Fruit fly (Drosophila melanogaster) whole organism, embryonic: Measurements from ENCODE around the gene CG43389.

ENCODE experiments used
- Abd-B ChIP-seq: fragments of 200-800 bp; sonication (Bioruptor generic); optimal IDR thresholded peaks from 2 replicates; lab custom pipeline; 2018; ENCODE audit warnings: missing biosample characterization, mild to moderate bottlenecking, missing genetic modification characterization, moderate library complexity
- B-H2 ChIP-seq: fragments of 200-800 bp; sonication (Bioruptor generic); optimal IDR thresholded peaks from 2 replicates; lab custom pipeline; 2018; ENCODE audit warnings: missing biosample characterization, mild to moderate bottlenecking, missing genetic modification characterization
- CG10321 ChIP-seq: fragments of 200-800 bp; sonication (Bioruptor generic); IDR thresholded peaks from 2 replicates; pipeline ENCODE4 v1.3.6; 2022; ENCODE audit warnings: missing biosample characterization, missing genetic modification characterization
- CG10431 ChIP-seq: fragments of 200-800 bp; sonication (Bioruptor generic); optimal IDR thresholded peaks from 3 replicates; lab custom pipeline; 2018; ENCODE audit warnings: missing biosample characterization, mild to moderate bottlenecking, missing genetic modification characterization
- CG10543 ChIP-seq: fragments of 200-800 bp; sonication (Bioruptor generic); optimal IDR thresholded peaks from 3 replicates; lab custom pipeline; 2017; ENCODE audit warnings: missing biosample characterization, mild to moderate bottlenecking, missing genetic modification characterization, moderate library complexity
- CG13287 ChIP-seq: fragments of 200-800 bp; sonication (Bioruptor generic); IDR thresholded peaks from 2 replicates; pipeline ENCODE4 v1.3.6; 2022; ENCODE audit warnings: missing biosample characterization, missing genetic modification characterization; ENCODE audit not compliant: partially characterized antibody
- CG18476 ChIP-seq: fragments of 200-800 bp; sonication (Bioruptor generic); optimal IDR thresholded peaks from 2 replicates; lab custom pipeline; 2016; ENCODE audit warnings: missing biosample characterization, mild to moderate bottlenecking, missing genetic modification characterization
- CG18764 ChIP-seq: fragments of 200-800 bp; sonication (Bioruptor generic); optimal IDR thresholded peaks from 3 replicates; lab custom pipeline; 2016; ENCODE audit warnings: missing biosample characterization, missing genetic modification characterization
- CG2116 ChIP-seq: fragments of 200-800 bp; sonication (Bioruptor generic); optimal IDR thresholded peaks from 3 replicates; lab custom pipeline; 2018; ENCODE audit warnings: missing biosample characterization, mild to moderate bottlenecking, missing genetic modification characterization
- CG31441 ChIP-seq: fragments of 200-800 bp; sonication (Bioruptor generic); IDR thresholded peaks from 2 replicates; pipeline ENCODE4 v1.3.6; 2022; ENCODE audit warnings: missing biosample characterization, missing genetic modification characterization
- CG3163 ChIP-seq: fragments of 200-800 bp; sonication (Bioruptor generic); optimal IDR thresholded peaks from 3 replicates; lab custom pipeline; 2016; ENCODE audit warnings: missing biosample characterization, missing genetic modification characterization
- CG34224 ChIP-seq: fragments of 200-800 bp; sonication (Bioruptor generic); IDR thresholded peaks from 3 replicates; pipeline ENCODE4 v1.3.6; 2022; ENCODE audit warnings: missing biosample characterization, missing genetic modification characterization; ENCODE audit not compliant: partially characterized antibody
- CG4854 ChIP-seq: fragments of 200-800 bp; sonication (Bioruptor generic); optimal IDR thresholded peaks from 2 replicates; lab custom pipeline; 2016; ENCODE audit warnings: missing biosample characterization, missing genetic modification characterization, inconsistent platforms
- CG7786 ChIP-seq: fragments of 200-800 bp; sonication (Bioruptor generic); optimal IDR thresholded peaks from 2 replicates; lab custom pipeline; 2016; ENCODE audit warnings: missing biosample characterization, missing genetic modification characterization
- CG9727 ChIP-seq: fragments of 200-800 bp; sonication (Bioruptor generic); optimal IDR thresholded peaks from 3 replicates; lab custom pipeline; 2017; ENCODE audit warnings: missing biosample characterization, mild to moderate bottlenecking, missing genetic modification characterization
- CG9876 ChIP-seq: fragments of 200-800 bp; sonication (Bioruptor generic); optimal IDR thresholded peaks from 2 replicates; lab custom pipeline; 2016; ENCODE audit warnings: missing biosample characterization, missing genetic modification characterization
- CHES-1-like ChIP-seq: fragments of 200-800 bp; sonication (Bioruptor generic); optimal IDR thresholded peaks from 2 replicates; lab custom pipeline; 2016; ENCODE audit warnings: missing biosample characterization, missing genetic modification characterization
- D ChIP-seq, 2 experiments: fragments of 200-800 bp in 1 of 2; fragments of >200 bp in 1 of 2; sonication (Bioruptor generic) in 1 of 2; optimal IDR thresholded peaks; 2 replicates in 1 of 2; 3 replicates in 1 of 2; lab custom pipeline; 2017; ENCODE audit warnings: mild to moderate bottlenecking in 1 of 2, missing biosample characterization in 1 of 2, missing genetic modification characterization in 1 of 2, missing genetic modification reagents in 1 of 2
- Deaf1 ChIP-seq: fragments of 200-800 bp; optimal IDR thresholded peaks from 3 replicates; lab custom pipeline; 2019; ENCODE audit warnings: missing biosample characterization, mild to moderate bottlenecking, missing genetic modification characterization, moderate library complexity
- Dfd ChIP-seq, 2 experiments: fragments of >200 bp; optimal IDR thresholded peaks; 2 replicates each; lab custom pipeline; 2017; ENCODE audit warnings: missing biosample characterization in 2 of 2, missing genetic modification characterization in 2 of 2
- Fer1 ChIP-seq: fragments of 200-800 bp; sonication (Bioruptor generic); optimal IDR thresholded peaks from 2 replicates; lab custom pipeline; 2017; ENCODE audit warnings: missing biosample characterization, mild to moderate bottlenecking, missing genetic modification characterization
- H15 ChIP-seq: fragments of 200-800 bp; sonication (Bioruptor generic); IDR thresholded peaks from 3 replicates; pipeline ENCODE4 v1.3.6; 2022; ENCODE audit warnings: missing biosample characterization, missing genetic modification characterization
- HLH3B ChIP-seq: fragments of 200-800 bp; sonication (Bioruptor generic); IDR thresholded peaks from 2 replicates; pipeline ENCODE4 v1.3.6; 2022; ENCODE audit warnings: missing biosample characterization, missing genetic modification characterization
- Max ChIP-seq: fragments of 200-800 bp; sonication (Bioruptor generic); optimal IDR thresholded peaks from 2 replicates; lab custom pipeline; 2016; ENCODE audit warnings: missing biosample characterization, mild to moderate bottlenecking, missing genetic modification characterization
- Oaz ChIP-seq: fragments of 200-800 bp; sonication (Bioruptor generic); IDR thresholded peaks from 2 replicates; pipeline ENCODE4 v1.3.6; 2022; ENCODE audit warnings: missing biosample characterization, missing genetic modification characterization
- Opbp ChIP-seq: fragments of 200-800 bp; sonication (Bioruptor generic); IDR thresholded peaks from 3 replicates; pipeline ENCODE4 v1.3.6; 2022; ENCODE audit warnings: missing biosample characterization, missing genetic modification characterization; ENCODE audit not compliant: partially characterized antibody
- Ravus ChIP-seq: fragments of 200-800 bp; sonication (Bioruptor generic); IDR thresholded peaks from 2 replicates; pipeline ENCODE4 v1.3.6; 2022; ENCODE audit warnings: missing biosample characterization, missing genetic modification characterization
- Sox100B ChIP-seq: fragments of 200-800 bp; sonication (Bioruptor generic); optimal IDR thresholded peaks from 3 replicates; lab custom pipeline; 2018; ENCODE audit warnings: missing biosample characterization, mild to moderate bottlenecking, missing genetic modification characterization
- Sry-β ChIP-seq: fragments of 200-800 bp; sonication (Bioruptor generic); optimal IDR thresholded peaks from 2 replicates; lab custom pipeline; 2018; ENCODE audit warnings: missing biosample characterization, mild to moderate bottlenecking, missing genetic modification characterization, moderate library complexity
- TFAM ChIP-seq: fragments of 200-800 bp; sonication (Bioruptor generic); optimal IDR thresholded peaks from 2 replicates; lab custom pipeline; 2017; ENCODE audit warnings: missing biosample characterization, missing genetic modification characterization, inconsistent platforms
- Xbp1 ChIP-seq: fragments of 200-800 bp; sonication (Bioruptor generic); optimal IDR thresholded peaks from 3 replicates; lab custom pipeline; 2016; ENCODE audit warnings: missing biosample characterization, mild to moderate bottlenecking, missing genetic modification characterization
- ap ChIP-seq: fragments of 200-800 bp; sonication (Bioruptor generic); IDR thresholded peaks from 2 replicates; pipeline ENCODE4 v1.3.6; 2022; ENCODE audit warnings: missing biosample characterization, missing genetic modification characterization
- bowl ChIP-seq: fragments of 200-800 bp; sonication (Bioruptor generic); IDR thresholded peaks from 2 replicates; pipeline ENCODE4 v1.3.6; 2022; ENCODE audit warnings: missing biosample characterization, missing genetic modification characterization
- dimm ChIP-seq: fragments of 200-800 bp; sonication (Bioruptor generic); IDR thresholded peaks from 2 replicates; pipeline ENCODE4 v1.3.6; 2022; ENCODE audit warnings: missing biosample characterization, missing genetic modification characterization
- dm ChIP-seq: fragments of 200-800 bp; sonication (Bioruptor generic); optimal IDR thresholded peaks from 3 replicates; lab custom pipeline; 2016; ENCODE audit warnings: missing biosample characterization, missing genetic modification characterization
- fu2 ChIP-seq: fragments of 200-800 bp; sonication (Bioruptor generic); optimal IDR thresholded peaks from 2 replicates; lab custom pipeline; 2016; ENCODE audit warnings: missing biosample characterization, missing genetic modification characterization
- gcm2 ChIP-seq: fragments of 200-800 bp; sonication (Bioruptor generic); optimal IDR thresholded peaks from 2 replicates; lab custom pipeline; 2016; ENCODE audit warnings: missing biosample characterization, missing genetic modification characterization
- lilli ChIP-seq: fragments of 200-800 bp; sonication (Bioruptor generic); optimal IDR thresholded peaks from 3 replicates; lab custom pipeline; 2016; ENCODE audit warnings: missing biosample characterization, missing genetic modification characterization
- lmd ChIP-seq: fragments of 200-800 bp; sonication (Bioruptor generic); IDR thresholded peaks from 2 replicates; pipeline ENCODE4 v1.3.6; 2022; ENCODE audit warnings: missing biosample characterization, missing genetic modification characterization
- nau ChIP-seq: fragments of 200-800 bp; sonication (Bioruptor generic); optimal IDR thresholded peaks from 3 replicates; lab custom pipeline; 2017; ENCODE audit warnings: missing biosample characterization, mild to moderate bottlenecking, missing genetic modification characterization, missing genetic modification reagents
- pho ChIP-seq: fragments of 200-800 bp; sonication (Bioruptor generic); optimal IDR thresholded peaks from 2 replicates; lab custom pipeline; 2016; ENCODE audit warnings: missing biosample characterization, missing genetic modification characterization
- ro ChIP-seq: fragments of 200-800 bp; sonication (Bioruptor generic); IDR thresholded peaks from 2 replicates; pipeline ENCODE4 v1.3.6; 2022; ENCODE audit warnings: missing biosample characterization, missing genetic modification characterization
- run ChIP-seq: fragments of 200-800 bp; sonication (Bioruptor generic); optimal IDR thresholded peaks from 3 replicates; lab custom pipeline; 2018; ENCODE audit warnings: missing biosample characterization, mild to moderate bottlenecking, missing genetic modification characterization
- sisA ChIP-seq: fragments of 200-800 bp; sonication (Bioruptor generic); IDR thresholded peaks from 2 replicates; pipeline ENCODE4 v1.3.6; 2022; ENCODE audit warnings: missing biosample characterization, missing genetic modification characterization
- toy ChIP-seq: fragments of 200-800 bp; sonication (Bioruptor generic); IDR thresholded peaks from 2 replicates; pipeline ENCODE4 v1.3.6; 2022; ENCODE audit warnings: missing biosample characterization, missing genetic modification characterization
- ttk ChIP-seq: fragments of 200-800 bp; sonication (Bioruptor generic); IDR thresholded peaks from 2 replicates; pipeline ENCODE4 v2.1.2; 2022; ENCODE audit warnings: missing biosample characterization, missing genetic modification characterization
- unpg ChIP-seq: fragments of 200-800 bp; sonication (Bioruptor generic); optimal IDR thresholded peaks from 3 replicates; lab custom pipeline; 2018; ENCODE audit warnings: missing biosample characterization, mild to moderate bottlenecking, missing genetic modification characterization, moderate library complexity
- yki ChIP-seq: fragments of >200 bp; optimal IDR thresholded peaks from 3 replicates; lab custom pipeline; 2018
- zen ChIP-seq: fragments of 200-800 bp; sonication (Bioruptor generic); optimal IDR thresholded peaks from 3 replicates; lab custom pipeline; 2018; ENCODE audit warnings: missing biosample characterization, mild to moderate bottlenecking, missing genetic modification characterization, moderate library complexity

The CG43389 gene

DNA sequence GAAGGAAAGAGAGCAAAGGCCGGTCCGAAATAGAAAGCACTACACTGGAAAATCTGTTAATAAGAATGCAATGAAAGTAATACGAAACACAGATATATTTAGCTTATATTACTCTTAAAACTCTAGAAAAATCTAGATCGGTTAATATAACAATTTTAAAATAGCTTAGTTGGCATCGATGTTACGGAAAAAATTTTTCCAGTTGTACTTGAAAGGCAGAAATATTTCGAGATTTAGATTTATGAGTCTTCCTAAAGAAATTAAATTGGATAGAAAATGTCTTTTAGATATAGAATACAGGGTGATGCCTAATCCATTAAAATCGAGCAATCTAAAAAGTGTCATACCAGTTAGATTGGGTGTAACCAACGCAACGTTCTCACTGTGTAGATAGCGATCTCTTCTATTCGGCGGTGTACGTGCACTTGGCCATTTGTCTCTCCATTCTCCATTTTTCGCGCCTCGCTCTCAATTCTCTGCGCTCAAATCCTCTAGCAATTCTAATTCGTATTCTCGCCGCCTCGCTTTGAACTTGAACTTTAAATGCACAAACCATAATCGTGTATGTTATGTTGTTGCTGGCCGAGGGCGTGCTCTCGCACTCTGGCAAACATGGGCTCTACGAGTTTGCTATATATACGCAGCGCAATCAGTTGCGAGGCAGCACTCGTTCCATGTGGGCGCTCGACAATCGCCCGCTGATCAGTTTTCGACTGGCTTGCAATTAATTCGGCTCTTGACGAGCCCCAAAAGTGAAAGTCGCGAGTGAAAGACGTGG is 2.4 kb downstream of the CG43389 start (continued):
- TF ChIP-seq ro (GFP tag; lab: Robert Waterston, UW) = peak; percentile 69
- peak; percentile 83 for TF ChIP-seq unpg (GFP tag; lab: Kevin White, UChicago)
- TF ChIP-seq dm (GFP tag; lab: Kevin White, UChicago) = peak; percentile 87
- TF ChIP-seq Max = peak; percentile 94
- peak; percentile 95 for TF ChIP-seq CHES-1-like
- TF ChIP-seq CG10543 = peak; percentile 97
- no peak for TF ChIP-seq toy (GFP tag; lab: Robert Waterston, UW)
- TF ChIP-seq CG9876 (GFP tag; lab: Kevin White, UChicago) = peak; percentile 93
- TF ChIP-seq Sry-β = peak; percentile 41
- TF ChIP-seq lilli = peak; percentile 96
- TF ChIP-seq Opbp = no peak
- TF ChIP-seq TFAM (GFP tag; lab: Kevin White, UChicago) = peak; percentile 71
- peak; percentile 83 for TF ChIP-seq CG10431 (GFP tag; lab: Kevin White, UChicago)
- TF ChIP-seq CG13287 = peak; percentile 50
- peak; percentile 88 for TF ChIP-seq CG18764 (GFP tag; lab: Kevin White, UChicago)
- peak; percentile 29; the same call in 1 of the 2 replicates for TF ChIP-seq CG10321
- TF ChIP-seq CG18476 (GFP tag; lab: Kevin White, UChicago) = peak; percentile 92
- peak; percentile 49 for TF ChIP-seq Ravus (GFP tag; lab: Robert Waterston, UW)
- peak; percentile 72 for TF ChIP-seq ap (GFP tag; lab: Robert Waterston, UW)
- peak; percentile 70 for TF ChIP-seq Deaf1 (tag; lab: Kevin White, UChicago)
- no peak; the same call in 2 of the 3 replicates for TF ChIP-seq CG34224 (GFP tag; lab: Robert Waterston, UW)
- TF ChIP-seq sisA (GFP tag; lab: Robert Waterston, UW) = peak; percentile 88
- TF ChIP-seq dimm (GFP tag; lab: Robert Waterston, UW) = peak; percentile 69
- TF ChIP-seq Dfd (GFP tag; optimal IDR thresholded peaks at IDR 0.05; lab: Kevin White, UChicago) = peak in 1 of 2 experiments; percentile 78
- peak; percentile 96 for TF ChIP-seq CG31441
- TF ChIP-seq D (optimal IDR thresholded peaks at IDR 0.05; lab: Kevin White, UChicago) = no peak
- peak; percentile 97 for TF ChIP-seq D (GFP tag; optimal IDR thresholded peaks at IDR 0.05; lab: Kevin White, UChicago)
- TF ChIP-seq yki (lab: Kevin White, UChicago) = peak; percentile 6
- peak; percentile 76 for TF ChIP-seq B-H2 (GFP tag; lab: Kevin White, UChicago)
- TF ChIP-seq pho (GFP tag; lab: Kevin White, UChicago) = peak; percentile 96
- peak; percentile 83 for TF ChIP-seq ttk (GFP tag; lab: Robert Waterston, UW)
- TF ChIP-seq run (tag; lab: Kevin White, UChicago) = peak; percentile 83
- peak; percentile 96 for TF ChIP-seq Xbp1
- peak; percentile 98 for TF ChIP-seq CG9727
- TF ChIP-seq Fer1 (GFP tag; lab: Kevin White, UChicago) = peak; percentile 91
- TF ChIP-seq H15 (GFP tag; lab: Robert Waterston, UW) = peak; percentile 88
- TF ChIP-seq lmd (GFP tag; lab: Robert Waterston, UW) = peak; percentile 93
- TF ChIP-seq CG2116 (GFP tag; lab: Kevin White, UChicago) = peak; percentile 68
- peak; percentile 85 for TF ChIP-seq HLH3B (GFP tag; lab: Robert Waterston, UW)
- TF ChIP-seq bowl = no peak; the same call in 1 of the 2 replicates
- TF ChIP-seq CG7786 (GFP tag; lab: Kevin White, UChicago) = peak; percentile 96
- TF ChIP-seq CG3163 (GFP tag; lab: Kevin White, UChicago) = peak; percentile 79
- peak; percentile 90 for TF ChIP-seq gcm2 (GFP tag; lab: Kevin White, UChicago)
- peak; percentile 98 for TF ChIP-seq Sox100B (GFP tag; lab: Kevin White, UChicago)
- TF ChIP-seq fu2 (GFP tag; lab: Kevin White, UChicago) = peak; percentile 96
- peak; percentile 95 for TF ChIP-seq Abd-B
- TF ChIP-seq Oaz (GFP tag; lab: Robert Waterston, UW) = peak; percentile 66
- peak; percentile 85 for TF ChIP-seq zen
- peak; percentile 88 for TF ChIP-seq CG4854
- TF ChIP-seq nau (GFP tag; lab: Kevin White, UChicago) = peak; percentile 93
